Worm (Caenorhabditis elegans) whole organism, midembryonic: ENCODE measurements around the gene srsx-14.

Experiments used
- T22C8.4 ChIP-seq: fragments of 200-800 bp; sonication (Bioruptor generic); IDR thresholded peaks from 2 replicates; pipeline ENCODE4 v1.3.6; 2022; ENCODE audit warnings: missing genetic modification characterization, missing compliant biosample characterization
- cog-1 ChIP-seq: sonication (generic microtip); optimal IDR thresholded peaks from 2 replicates; lab custom pipeline; 2016; ENCODE audit warnings: missing genetic modification characterization, missing compliant biosample characterization
- flt-1 ChIP-seq: fragments of 200-800 bp; sonication (Bioruptor generic); IDR thresholded peaks from 2 replicates; pipeline ENCODE4 v1.3.6; 2022; ENCODE audit warnings: missing genetic modification characterization, missing compliant biosample characterization
- klf-2 ChIP-seq: fragments of 200-800 bp; sonication (Bioruptor generic); conservative IDR thresholded peaks from 2 replicates; pipeline ENCODE4 v1.3.6; 2022; ENCODE audit warnings: missing genetic modification reagents, missing genetic modification characterization, missing compliant biosample characterization
- med-1 ChIP-seq: sonication (generic microtip); optimal IDR thresholded peaks from 2 replicates; lab custom pipeline; 2017; ENCODE audit warnings: missing genetic modification characterization, mild to moderate bottlenecking, missing compliant biosample characterization, antibody characterized with exemption, missing genetic modification reagents; ENCODE audit not compliant: insufficient read depth
- ref-1 ChIP-seq: fragments of 200-800 bp; sonication (Bioruptor generic); conservative IDR thresholded peaks from 2 replicates; pipeline ENCODE4 v1.3.6; 2022; ENCODE audit warnings: missing genetic modification reagents, missing genetic modification characterization, missing compliant biosample characterization
- tab-1 ChIP-seq: fragments of 200-800 bp; sonication (Bioruptor generic); IDR thresholded peaks from 2 replicates; pipeline ENCODE4 v1.3.6; 2022; ENCODE audit warnings: missing genetic modification characterization, missing compliant biosample characterization
- ztf-23 ChIP-seq: fragments of 200-800 bp; sonication (Bioruptor generic); IDR thresholded peaks from 2 replicates; pipeline ENCODE4 v1.3.6; 2022; ENCODE audit warnings: missing genetic modification reagents, missing genetic modification characterization, missing compliant biosample characterization
- ztf-29 ChIP-seq: fragments of 200-800 bp; sonication (Bioruptor generic); IDR thresholded peaks from 2 replicates; pipeline ENCODE4 v1.3.6; 2022; ENCODE audit warnings: missing genetic modification reagents, missing genetic modification characterization, missing compliant biosample characterization

Gene srsx-14

DNA sequence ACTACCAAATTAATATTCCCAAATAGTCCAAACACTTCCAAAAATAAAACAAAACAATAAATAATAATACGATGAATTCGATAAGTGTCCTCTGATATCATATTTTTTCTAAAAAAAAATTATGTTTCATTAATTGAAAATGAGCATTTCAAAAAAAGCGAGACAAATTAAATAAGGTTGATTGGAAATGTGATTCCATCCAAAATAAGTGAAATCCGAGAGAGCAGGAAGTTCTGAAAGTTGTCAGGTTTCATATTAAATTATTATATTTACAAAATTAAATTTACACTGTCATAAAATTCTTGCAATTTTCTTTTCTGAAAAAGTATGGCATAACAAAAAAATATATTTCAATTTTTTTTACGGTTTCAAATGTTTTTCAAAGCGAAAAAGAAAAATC, at the start of gene srsx-14:
Gene srsx-14, minus strand, starts transcription at position 101 of the 400 bp plus-strand sequence.
- no peak for TF ChIP-seq cog-1
- no peak for TF ChIP-seq ref-1 (GFP tag; lab: Robert Waterston, UW)
- no peak for TF ChIP-seq flt-1
- no peak for TF ChIP-seq ztf-23 (GFP tag; lab: Robert Waterston, UW)
- TF ChIP-seq med-1 (GFP tag; lab: Kevin White, UChicago): no peak
- no peak for TF ChIP-seq ztf-29 (GFP tag; lab: Robert Waterston, UW)
- TF ChIP-seq klf-2 (GFP tag; lab: Robert Waterston, UW): no peak
- TF ChIP-seq tab-1 (GFP tag; lab: Robert Waterston, UW): no peak

DNA sequence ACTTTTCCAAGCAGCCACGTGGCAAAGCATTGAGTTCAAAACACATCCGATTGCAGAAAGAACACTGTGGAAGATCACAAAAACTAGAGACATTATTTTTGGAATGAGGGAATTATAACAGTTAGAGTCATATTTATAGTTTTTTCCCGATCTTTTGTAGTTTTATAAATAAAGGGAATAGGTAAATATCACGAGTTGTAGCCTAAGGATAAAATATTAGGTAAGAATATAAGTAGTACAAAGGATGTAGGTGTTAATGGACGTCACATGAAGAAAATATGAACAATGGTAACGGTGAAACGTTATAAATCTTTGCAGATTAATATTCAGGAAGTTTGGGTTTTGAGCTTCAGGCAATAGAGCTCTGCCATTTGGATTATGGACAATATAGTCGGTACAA, 47.5 kb upstream of the srsx-14 start, which contains the start of gene srd-5:
Gene srd-5, minus strand, starts transcription at position 101 of the 400 bp plus-strand sequence.
- no peak for TF ChIP-seq cog-1
- TF ChIP-seq ref-1 (GFP tag; lab: Robert Waterston, UW): no peak
- TF ChIP-seq flt-1: no peak

DNA sequence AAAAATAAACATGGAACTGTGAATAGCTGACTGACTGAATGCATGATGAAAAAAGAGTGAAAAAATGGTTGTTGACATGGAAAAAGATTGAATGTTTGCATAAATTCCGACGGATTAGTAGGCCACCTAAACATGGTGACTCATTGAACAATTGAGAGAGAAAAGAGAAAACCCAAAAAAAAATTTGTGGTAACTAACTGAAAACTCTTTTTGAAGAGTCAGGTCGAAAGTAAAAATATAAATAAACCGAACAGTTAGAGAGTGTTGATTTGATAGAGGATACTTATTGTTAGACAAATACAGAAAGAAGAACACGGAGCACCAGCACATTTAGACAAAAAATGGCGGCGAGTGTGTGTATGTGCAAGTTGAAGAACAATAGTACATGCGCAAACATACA, 44.4 kb upstream of the srsx-14 start:
- no peak for TF ChIP-seq ref-1 (GFP tag; lab: Robert Waterston, UW)
- TF ChIP-seq cog-1: no peak
- TF ChIP-seq tab-1 (GFP tag; lab: Robert Waterston, UW): no peak
- TF ChIP-seq ztf-29 (GFP tag; lab: Robert Waterston, UW): no peak
- TF ChIP-seq flt-1: no peak
- TF ChIP-seq med-1 (GFP tag; lab: Kevin White, UChicago): no peak
- no peak for TF ChIP-seq ztf-23 (GFP tag; lab: Robert Waterston, UW)
- TF ChIP-seq T22C8.4 (GFP tag; lab: Robert Waterston, UW): no peak
- no peak for TF ChIP-seq klf-2 (GFP tag; lab: Robert Waterston, UW)

DNA sequence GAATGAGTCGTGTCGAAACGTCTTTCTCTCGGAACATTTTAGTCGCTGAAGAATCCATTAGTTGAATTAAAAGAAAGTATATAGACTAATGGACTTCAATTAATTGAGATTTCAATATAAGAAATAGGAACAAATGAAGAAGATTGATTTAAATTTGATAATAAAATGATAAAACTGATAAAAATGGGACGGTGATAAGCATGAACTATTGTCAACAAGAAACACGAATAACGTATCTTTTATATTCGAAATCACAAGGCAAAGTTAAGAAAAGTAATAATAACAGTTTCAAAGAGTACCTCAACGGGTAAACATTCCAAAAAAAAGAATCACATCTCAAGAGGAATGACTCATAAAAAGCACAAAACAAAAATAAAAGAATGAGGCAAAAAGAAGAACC, 42.5 kb upstream of the srsx-14 start, which contains the start of gene T19E7.6:
Gene T19E7.6, minus strand, starts transcription at position 45 of the 400 bp plus-strand sequence.
- TF ChIP-seq ztf-23 (GFP tag; lab: Robert Waterston, UW) (no peak), cog-1 (no peak), T22C8.4 (GFP tag; lab: Robert Waterston, UW) (no peak), klf-2 (GFP tag; lab: Robert Waterston, UW) (no peak), flt-1 (no peak)

DNA sequence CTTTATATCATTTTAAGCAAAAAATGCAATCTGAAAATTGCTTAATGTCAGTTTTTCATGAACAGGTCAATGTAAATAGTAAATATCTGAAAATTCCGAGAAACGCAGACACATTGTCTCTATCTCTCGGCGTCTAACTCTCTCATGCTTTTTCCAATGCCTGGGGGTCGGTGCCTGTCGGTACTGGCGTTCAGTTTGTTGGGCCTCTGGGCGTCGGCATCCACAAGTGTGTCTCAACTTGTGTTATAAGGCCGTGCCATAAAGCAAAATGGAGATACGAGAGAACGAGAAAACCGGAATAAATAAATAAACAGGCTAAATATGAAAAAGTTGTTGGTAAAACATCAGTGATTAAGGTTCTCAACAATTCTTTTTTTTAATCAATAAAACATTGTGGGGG, 40.2 kb upstream of the srsx-14 start:
- no peak for TF ChIP-seq ref-1 (GFP tag; lab: Robert Waterston, UW)
- no peak for TF ChIP-seq klf-2 (GFP tag; lab: Robert Waterston, UW)
- no peak for TF ChIP-seq T22C8.4 (GFP tag; lab: Robert Waterston, UW)
- no peak for TF ChIP-seq tab-1 (GFP tag; lab: Robert Waterston, UW)
- TF ChIP-seq flt-1: no peak
- TF ChIP-seq ztf-29 (GFP tag; lab: Robert Waterston, UW): no peak
- no peak for TF ChIP-seq cog-1
- TF ChIP-seq ztf-23 (GFP tag; lab: Robert Waterston, UW): no peak
- TF ChIP-seq med-1 (GFP tag; lab: Kevin White, UChicago): no peak

DNA sequence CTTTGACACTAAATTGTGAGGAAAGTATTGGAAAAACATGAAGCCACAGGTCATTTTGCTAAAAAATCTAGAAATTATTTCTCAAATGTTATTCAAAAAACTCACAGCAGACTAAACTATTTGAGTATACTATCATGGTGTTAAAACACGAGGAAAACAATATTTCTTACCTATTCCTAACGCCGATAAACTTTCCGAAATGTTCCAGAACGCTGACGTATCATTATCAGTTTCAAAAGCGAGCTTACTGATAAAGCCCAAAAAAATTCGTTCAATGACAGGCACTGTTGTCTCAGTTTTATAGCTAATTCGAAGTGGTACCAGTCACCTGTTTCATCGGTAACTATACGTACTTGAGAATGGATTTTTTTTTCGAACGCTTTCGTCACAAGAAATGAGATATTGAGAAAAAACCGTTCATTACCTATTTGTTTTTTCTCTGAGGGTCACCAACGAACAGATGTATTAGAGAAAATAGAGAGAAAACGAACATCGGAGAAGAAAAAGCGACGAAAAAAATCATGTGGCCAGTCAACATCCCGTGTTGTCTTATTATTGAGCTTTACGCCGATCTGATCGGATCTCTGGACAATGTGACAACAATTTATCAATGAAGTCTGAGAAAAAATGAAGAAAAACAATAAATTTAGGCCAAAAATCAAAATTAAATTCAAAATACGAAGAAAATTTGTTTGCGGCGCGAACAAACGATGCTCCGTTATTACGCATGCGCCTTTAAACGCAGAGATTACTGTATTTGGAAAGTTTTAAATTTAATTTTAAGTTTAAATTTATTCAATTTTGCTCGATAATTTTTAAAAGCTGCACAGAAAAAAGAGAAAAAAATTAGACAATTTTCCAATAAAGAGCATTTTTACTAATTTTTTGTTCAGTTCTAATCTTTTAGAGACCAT, 39.4 kb upstream of the srsx-14 start:
- TF ChIP-seq T22C8.4 (GFP tag; lab: Robert Waterston, UW): no peak
- TF ChIP-seq ztf-23 (GFP tag; lab: Robert Waterston, UW): no peak
- no peak for TF ChIP-seq ztf-29 (GFP tag; lab: Robert Waterston, UW)
- TF ChIP-seq cog-1: no peak
- TF ChIP-seq flt-1: no peak
- no peak for TF ChIP-seq ref-1 (GFP tag; lab: Robert Waterston, UW)
- no peak for TF ChIP-seq tab-1 (GFP tag; lab: Robert Waterston, UW)
- no peak for TF ChIP-seq med-1 (GFP tag; lab: Kevin White, UChicago)
- no peak for TF ChIP-seq klf-2 (GFP tag; lab: Robert Waterston, UW)

DNA sequence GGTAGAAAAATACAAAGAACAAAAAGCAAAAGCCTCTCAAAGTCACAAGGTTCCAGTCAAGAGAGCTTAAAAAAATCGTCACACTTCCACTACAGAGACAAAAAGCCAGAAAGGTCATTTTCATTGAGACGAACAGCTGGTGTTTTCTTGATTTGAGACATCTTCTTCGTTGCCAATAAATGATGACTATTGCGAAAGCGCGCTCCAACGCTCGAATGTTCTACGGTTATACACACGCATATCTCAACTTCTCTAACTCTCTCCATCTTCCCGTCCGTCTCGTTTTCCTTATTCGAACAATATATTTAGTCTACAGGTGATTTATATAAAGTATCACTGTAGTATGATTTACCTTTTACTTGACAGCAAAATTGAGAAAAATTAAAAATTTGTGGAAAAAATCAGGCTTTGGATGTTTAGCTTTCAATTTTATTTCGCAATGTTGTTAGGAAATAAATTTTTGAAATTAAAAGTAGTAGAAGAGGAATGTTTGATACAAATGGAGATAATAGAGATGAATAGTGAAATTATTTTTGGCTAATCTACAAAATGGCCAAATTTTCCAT, 38.5 kb upstream of the srsx-14 start:
- TF ChIP-seq T22C8.4 (GFP tag; lab: Robert Waterston, UW) (no peak), med-1 (GFP tag; lab: Kevin White, UChicago) (no peak), klf-2 (GFP tag; lab: Robert Waterston, UW) (no peak), tab-1 (GFP tag; lab: Robert Waterston, UW) (no peak), ref-1 (GFP tag; lab: Robert Waterston, UW) (no peak), ztf-29 (GFP tag; lab: Robert Waterston, UW) (no peak), flt-1 (no peak), ztf-23 (GFP tag; lab: Robert Waterston, UW) (no peak), cog-1 (no peak)

DNA sequence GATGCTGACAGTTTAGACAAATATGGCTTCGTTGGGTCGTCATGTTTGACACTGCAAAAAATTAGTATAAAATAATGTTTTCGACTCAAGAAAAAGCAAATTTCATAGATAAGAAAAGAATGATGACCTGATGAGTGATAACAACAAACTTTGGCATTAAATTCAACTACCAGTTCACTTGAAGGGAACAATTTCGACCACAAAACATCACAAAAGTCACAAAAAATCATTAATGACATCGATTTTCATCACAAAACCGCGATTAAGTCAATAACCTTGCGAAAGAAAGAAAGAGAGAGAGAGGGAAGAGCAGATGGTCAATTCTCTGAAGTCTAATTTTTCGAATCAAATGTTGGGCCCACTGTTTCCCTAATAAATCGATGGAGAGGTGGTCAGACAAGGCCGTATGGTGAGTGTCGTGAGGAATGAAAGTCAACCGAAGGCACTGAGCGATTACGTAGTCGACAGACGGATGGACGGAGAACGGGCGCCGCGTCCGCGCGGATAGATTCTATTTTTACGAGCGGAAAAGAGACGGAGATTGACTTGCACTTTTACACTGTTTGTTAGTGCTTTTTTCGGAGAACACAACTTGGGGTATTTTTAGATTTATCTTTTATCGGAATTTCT, 37.5 kb upstream of the srsx-14 start, which contains the start of gene bec-1:
Gene bec-1, minus strand, starts transcription at position 51 of the 630 bp plus-strand sequence.
- no peak for TF ChIP-seq flt-1
- no peak for TF ChIP-seq tab-1 (GFP tag; lab: Robert Waterston, UW)
- TF ChIP-seq med-1 (GFP tag; lab: Kevin White, UChicago): no peak
- no peak for TF ChIP-seq ztf-23 (GFP tag; lab: Robert Waterston, UW)
- TF ChIP-seq cog-1: no peak
- TF ChIP-seq T22C8.4 (GFP tag; lab: Robert Waterston, UW): no peak
- TF ChIP-seq ztf-29 (GFP tag; lab: Robert Waterston, UW): no peak
- TF ChIP-seq ref-1 (GFP tag; lab: Robert Waterston, UW): no peak
- no peak for TF ChIP-seq klf-2 (GFP tag; lab: Robert Waterston, UW)

DNA sequence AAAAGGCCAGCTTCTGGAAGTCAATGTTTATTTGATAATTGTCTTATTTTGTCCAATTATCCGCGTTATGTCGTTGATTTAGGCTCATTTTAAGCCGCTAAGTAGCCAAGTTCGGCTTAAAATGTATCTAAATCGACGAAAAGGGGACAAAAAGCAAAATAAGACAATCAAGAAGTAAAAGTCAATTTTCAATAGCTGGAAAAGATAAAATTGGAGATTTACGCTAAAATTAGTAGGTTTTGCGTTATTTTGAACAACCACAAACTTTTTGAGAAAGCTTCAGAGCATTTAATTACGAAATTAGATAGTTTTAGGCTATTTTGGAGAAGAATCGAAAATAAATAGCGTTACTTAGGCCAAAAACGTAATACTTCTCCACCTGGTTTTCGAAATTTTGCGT, 35.9 kb upstream of the srsx-14 start:
- TF ChIP-seq med-1 (GFP tag; lab: Kevin White, UChicago) (no peak), T22C8.4 (GFP tag; lab: Robert Waterston, UW) (no peak), klf-2 (GFP tag; lab: Robert Waterston, UW) (no peak), flt-1 (no peak), ref-1 (GFP tag; lab: Robert Waterston, UW) (no peak), ztf-29 (GFP tag; lab: Robert Waterston, UW) (no peak)
